Fruit fly (Drosophila melanogaster) whole organism, wandering third instar larva: ENCODE measurements around the gene Or19a.

ENCODE experiments used
- Abd-B ChIP-seq: fragments of >200 bp; optimal IDR thresholded peaks from 2 replicates; lab custom pipeline; 2017; ENCODE audit warnings: missing biosample characterization, missing genetic modification characterization
- CG32264 ChIP-seq: fragments of 200-800 bp; sonication (Bioruptor generic); optimal IDR thresholded peaks from 2 replicates; lab custom pipeline; 2016; ENCODE audit warnings: missing biosample characterization, missing genetic modification characterization
- CG9705 ChIP-seq: fragments of 200-800 bp; sonication (Bioruptor generic); optimal IDR thresholded peaks from 2 replicates; lab custom pipeline; 2018; ENCODE audit warnings: missing biosample characterization, mild to moderate bottlenecking, missing genetic modification characterization
- CrebA ChIP-seq: fragments of 200-800 bp; sonication (Bioruptor generic); optimal IDR thresholded peaks from 2 replicates; lab custom pipeline; 2016; ENCODE audit warnings: missing biosample characterization, mild to moderate bottlenecking, missing genetic modification characterization, borderline replicate concordance
- Dfd ChIP-seq: fragments of >200 bp; optimal IDR thresholded peaks from 2 replicates; lab custom pipeline; 2017; ENCODE audit warnings: missing biosample characterization, missing genetic modification characterization
- Dif ChIP-seq: fragments of 200-275, 200-300 bp; sonication (Bioruptor generic); optimal IDR thresholded peaks from 2 replicates; lab custom pipeline; 2018; ENCODE audit warnings: missing biosample characterization, missing genetic modification characterization; ENCODE audit not compliant: partially characterized antibody
- GATAd ChIP-seq: sonication (Bioruptor generic); optimal IDR thresholded peaks from 2 replicates; lab custom pipeline; 2016; ENCODE audit warnings: missing biosample characterization, missing genetic modification characterization
- HLH106 ChIP-seq: fragments of 200-800 bp; optimal IDR thresholded peaks from 3 replicates; lab custom pipeline; 2019; ENCODE audit warnings: missing biosample characterization, mild to moderate bottlenecking, missing genetic modification characterization, moderate library complexity
- Hnf4 ChIP-seq: fragments of 200-800 bp; sonication (Bioruptor generic); optimal IDR thresholded peaks from 2 replicates; lab custom pipeline; 2016; ENCODE audit warnings: missing biosample characterization, mild to moderate bottlenecking, missing genetic modification characterization
- Hr78 ChIP-seq: fragments of >200 bp; optimal IDR thresholded peaks from 2 replicates; lab custom pipeline; 2017; ENCODE audit warnings: missing biosample characterization, missing genetic modification characterization
- Hr83 ChIP-seq: fragments of 200-300 bp; sonication (Bioruptor generic); optimal IDR thresholded peaks from 2 replicates; lab custom pipeline; 2016; ENCODE audit warnings: missing biosample characterization, mild to moderate bottlenecking, missing genetic modification characterization, moderate library complexity; ENCODE audit not compliant: poor library complexity, severe bottlenecking
- Jra ChIP-seq: sonication (Bioruptor generic); optimal IDR thresholded peaks from 2 replicates; lab custom pipeline; 2016; ENCODE audit warnings: missing biosample characterization, missing genetic modification characterization
- Mio ChIP-seq: sonication (Bioruptor generic); optimal IDR thresholded peaks from 2 replicates; lab custom pipeline; 2016; ENCODE audit warnings: missing biosample characterization, missing genetic modification characterization
- Myc ChIP-seq: fragments of >200 bp; optimal IDR thresholded peaks from 2 replicates; lab custom pipeline; 2017
- N ChIP-seq: fragments of >200 bp; optimal IDR thresholded peaks from 2 replicates; lab custom pipeline; 2018; ENCODE audit warnings: missing biosample characterization, missing external identifiers, missing genetic modification characterization
- OdsH ChIP-seq: fragments of 200-800 bp; sonication (Bioruptor generic); optimal IDR thresholded peaks from 2 replicates; lab custom pipeline; 2016; ENCODE audit warnings: missing biosample characterization, mild to moderate bottlenecking, missing genetic modification characterization
- Rel ChIP-seq, 2 experiments: fragments of 200-800 bp; sonication (Bioruptor generic) in 1 of 2; optimal IDR thresholded peaks; 2 replicates in 1 of 2; 3 replicates in 1 of 2; lab custom pipeline; 2016 to 2019; ENCODE audit warnings: mild to moderate bottlenecking in 2 of 2, missing biosample characterization in 2 of 2, missing genetic modification characterization in 2 of 2, moderate library complexity in 1 of 2
- Sp1 ChIP-seq: fragments of 200-800 bp; sonication (Bioruptor generic); optimal IDR thresholded peaks from 3 replicates; lab custom pipeline; 2019; ENCODE audit warnings: missing biosample characterization, mild to moderate bottlenecking, missing genetic modification characterization, moderate library complexity
- Vsx2 ChIP-seq: fragments of 200-300, 225-300 bp; sonication (Bioruptor generic); optimal IDR thresholded peaks from 2 replicates; lab custom pipeline; 2018; ENCODE audit warnings: missing biosample characterization, missing genetic modification characterization; ENCODE audit not compliant: partially characterized antibody
- br ChIP-seq: fragments of 200-800 bp; sonication (Bioruptor generic); optimal IDR thresholded peaks from 2 replicates; lab custom pipeline; 2016; ENCODE audit warnings: missing biosample characterization, missing genetic modification characterization
- brk ChIP-seq: fragments of 200-800 bp; sonication (Bioruptor generic); optimal IDR thresholded peaks from 2 replicates; lab custom pipeline; 2016; ENCODE audit warnings: missing biosample characterization, mild to moderate bottlenecking, missing genetic modification characterization
- dl ChIP-seq, 2 experiments: fragments of 175-275, 200-275 bp in 1 of 2; fragments of 200-275 bp in 1 of 2; sonication (Bioruptor generic); optimal IDR thresholded peaks; lab custom pipeline; 2018; ENCODE audit warnings: mild to moderate bottlenecking in 2 of 2, missing biosample characterization in 2 of 2, missing genetic modification characterization in 2 of 2, moderate library complexity in 2 of 2; ENCODE audit not compliant: partially characterized antibody in 2 of 2, insufficient read depth in 1 of 2
- dmrt93B ChIP-seq: fragments of 200-800 bp; sonication (Bioruptor generic); optimal IDR thresholded peaks from 2 replicates; lab custom pipeline; 2018; ENCODE audit warnings: missing biosample characterization, mild to moderate bottlenecking, missing genetic modification characterization
- dsf ChIP-seq: sonication (Bioruptor generic); optimal IDR thresholded peaks from 2 replicates; lab custom pipeline; 2016; ENCODE audit warnings: missing biosample characterization, missing genetic modification characterization, borderline replicate concordance
- ey ChIP-seq: fragments of 200-800 bp; sonication (Bioruptor generic); optimal IDR thresholded peaks from 2 replicates; lab custom pipeline; 2016; ENCODE audit warnings: missing biosample characterization, missing genetic modification characterization
- foxo ChIP-seq, 2 experiments: fragments of 200-800 bp; sonication (Bioruptor generic); optimal IDR thresholded peaks; 2 replicates in 1 of 2; 3 replicates in 1 of 2; lab custom pipeline; 2016 to 2017; ENCODE audit warnings: missing biosample characterization in 2 of 2, missing genetic modification characterization in 2 of 2
- fru ChIP-seq: fragments of 200-800 bp; sonication (Bioruptor generic); optimal IDR thresholded peaks from 3 replicates; lab custom pipeline; 2016; ENCODE audit warnings: missing biosample characterization, mild to moderate bottlenecking, missing genetic modification characterization
- h ChIP-seq: fragments of 200-800 bp; sonication (Bioruptor generic); optimal IDR thresholded peaks from 3 replicates; lab custom pipeline; 2016; ENCODE audit warnings: missing biosample characterization, mild to moderate bottlenecking, missing genetic modification characterization
- jim ChIP-seq: fragments of 175-275, 200-325 bp; sonication (Bioruptor generic); optimal IDR thresholded peaks from 2 replicates; lab custom pipeline; 2016; ENCODE audit warnings: missing biosample characterization, mild to moderate bottlenecking, missing genetic modification characterization
- lola ChIP-seq: fragments of >200 bp; optimal IDR thresholded peaks from 2 replicates; lab custom pipeline; 2017; ENCODE audit warnings: missing biosample characterization, missing genetic modification characterization
- pan ChIP-seq: fragments of >200 bp; optimal IDR thresholded peaks from 2 replicates; lab custom pipeline; 2017
- psq ChIP-seq: fragments of 200-800 bp; sonication (Bioruptor generic); optimal IDR thresholded peaks from 3 replicates; lab custom pipeline; 2017; ENCODE audit warnings: missing biosample characterization, mild to moderate bottlenecking, missing genetic modification characterization, moderate library complexity
- rgr ChIP-seq: fragments of 200-800 bp; sonication (Bioruptor generic); optimal IDR thresholded peaks from 3 replicates; lab custom pipeline; 2016; ENCODE audit warnings: missing biosample characterization, mild to moderate bottlenecking, missing genetic modification characterization
- sage ChIP-seq: fragments of 200-800 bp; sonication (Bioruptor generic); optimal IDR thresholded peaks from 2 replicates; lab custom pipeline; 2016; ENCODE audit warnings: missing biosample characterization, mild to moderate bottlenecking, missing genetic modification characterization
- sv ChIP-seq: fragments of 200-800 bp; sonication (Bioruptor generic); optimal IDR thresholded peaks from 3 replicates; lab custom pipeline; 2016; ENCODE audit warnings: missing biosample characterization, missing genetic modification characterization
- tai ChIP-seq: sonication (Bioruptor generic); optimal IDR thresholded peaks from 2 replicates; lab custom pipeline; 2016; ENCODE audit warnings: missing biosample characterization, missing genetic modification characterization
- usp ChIP-seq: fragments of >200 bp; optimal IDR thresholded peaks from 2 replicates; lab custom pipeline; 2017; ENCODE audit warnings: missing biosample characterization, missing genetic modification characterization
- woc ChIP-seq: sonication (Bioruptor generic); optimal IDR thresholded peaks from 2 replicates; lab custom pipeline; 2016; ENCODE audit warnings: missing biosample characterization, mild to moderate bottlenecking, missing genetic modification characterization

Gene Or19a

dm6 chrX:20165773-20166412 is 22.9 kb upstream of the Or19a start, which contains the start of gene Phf7:
Phf7 (minus strand) TSS chrX:20165830.
- TF ChIP-seq jim (GFP tag; lab: Kevin White, UChicago) = no peak
- TF ChIP-seq Hnf4 (GFP tag; lab: Kevin White, UChicago) = peak; percentile 23
- peak; percentile 50 for TF ChIP-seq woc (GFP tag; lab: Kevin White, UChicago)
- TF ChIP-seq rgr (GFP tag; lab: Kevin White, UChicago) = no peak
- no peak for TF ChIP-seq Rel (GFP tag; optimal IDR thresholded peaks at IDR 0.05; lab: Kevin White, UChicago)
- TF ChIP-seq Rel (tag; optimal IDR thresholded peaks at IDR 0.05; lab: Kevin White, UChicago) = peak; percentile 2

dm6 chrX:20162586-20162985 is 19.6 kb upstream of the Or19a start:
- TF ChIP-seq HLH106 (tag; lab: Kevin White, UChicago) (peak; percentile 21), GATAd (GFP tag; lab: Kevin White, UChicago) (no peak), Sp1 (no peak), foxo (GFP tag; optimal IDR thresholded peaks at IDR 0.05; lab: Kevin White, UChicago) (peak in 1 of 2 experiments; percentile 5), h (GFP tag; lab: Kevin White, UChicago) (no peak)

- no peak for TF ChIP-seq woc (GFP tag; lab: Kevin White, UChicago)
- TF ChIP-seq tai (GFP tag; lab: Kevin White, UChicago) = no peak
- TF ChIP-seq dmrt93B (GFP tag; lab: Kevin White, UChicago) = no peak
- TF ChIP-seq Myc = no peak
- TF ChIP-seq Mio = no peak
- no peak for TF ChIP-seq N (GFP tag; lab: Kevin White, UChicago)
- no peak for TF ChIP-seq Hr83 (GFP tag; lab: Kevin White, UChicago)
- no peak for TF ChIP-seq Dfd (GFP tag; lab: Kevin White, UChicago)
- TF ChIP-seq fru (GFP tag; lab: Kevin White, UChicago) = no peak
- no peak for TF ChIP-seq CrebA (GFP tag; lab: Kevin White, UChicago)
- TF ChIP-seq Hnf4 (GFP tag; lab: Kevin White, UChicago) = peak; percentile 43
- peak; percentile 4 for TF ChIP-seq dsf (GFP tag; lab: Kevin White, UChicago)
- peak; percentile 2 for TF ChIP-seq sage
- peak; percentile 29 for TF ChIP-seq h (GFP tag; lab: Kevin White, UChicago)
- TF ChIP-seq jim (GFP tag; lab: Kevin White, UChicago) = no peak
- TF ChIP-seq ey (GFP tag; lab: Kevin White, UChicago) = no peak
- TF ChIP-seq dl (GFP tag; optimal IDR thresholded peaks at IDR 0.05; lab: Kevin White, UChicago; ENCODE audit: insufficient read depth in 1 of 2, partially characterized antibody in 2 of 2) = no peak
- no peak for TF ChIP-seq Sp1
- no peak for TF ChIP-seq OdsH (GFP tag; lab: Kevin White, UChicago)
- no peak for TF ChIP-seq pan
- no peak for TF ChIP-seq CG32264
- no peak for TF ChIP-seq HLH106 (tag; lab: Kevin White, UChicago)
- TF ChIP-seq foxo (GFP tag; optimal IDR thresholded peaks at IDR 0.05; lab: Kevin White, UChicago) = peak in 1 of 2 experiments; percentile 0
- no peak for TF ChIP-seq usp (GFP tag; lab: Kevin White, UChicago)
- no peak for TF ChIP-seq Hr78 (GFP tag; lab: Kevin White, UChicago)
- TF ChIP-seq GATAd (GFP tag; lab: Kevin White, UChicago) = no peak
- TF ChIP-seq Jra (GFP tag; lab: Kevin White, UChicago) = peak; percentile 40
- peak; percentile 24 for TF ChIP-seq sv (GFP tag; lab: Kevin White, UChicago)
- TF ChIP-seq Vsx2 (GFP tag; lab: Kevin White, UChicago) = no peak
- no peak for TF ChIP-seq lola (GFP tag; lab: Kevin White, UChicago)
- TF ChIP-seq rgr (GFP tag; lab: Kevin White, UChicago) = peak; percentile 17
- no peak for TF ChIP-seq psq (GFP tag; lab: Kevin White, UChicago)
- no peak for TF ChIP-seq CG9705 (GFP tag; lab: Kevin White, UChicago)
- no peak for TF ChIP-seq br (GFP tag; lab: Kevin White, UChicago)
- no peak for TF ChIP-seq Rel (GFP tag; optimal IDR thresholded peaks at IDR 0.05; lab: Kevin White, UChicago)
- no peak for TF ChIP-seq Rel (tag; optimal IDR thresholded peaks at IDR 0.05; lab: Kevin White, UChicago)
- TF ChIP-seq Abd-B (GFP tag; lab: Kevin White, UChicago) = no peak
- TF ChIP-seq Dif (GFP tag; lab: Kevin White, UChicago) = no peak
- no peak for TF ChIP-seq brk
These were observed 16.7 kb upstream of the Or19a start, which contains the start of gene Rab35 for dm6 chrX:20159679-20160140. Rab35 (minus strand) TSS chrX:20159872.
